Worm (Caenorhabditis elegans): ENCODE measurements around the gene rps-27.

DNA sequence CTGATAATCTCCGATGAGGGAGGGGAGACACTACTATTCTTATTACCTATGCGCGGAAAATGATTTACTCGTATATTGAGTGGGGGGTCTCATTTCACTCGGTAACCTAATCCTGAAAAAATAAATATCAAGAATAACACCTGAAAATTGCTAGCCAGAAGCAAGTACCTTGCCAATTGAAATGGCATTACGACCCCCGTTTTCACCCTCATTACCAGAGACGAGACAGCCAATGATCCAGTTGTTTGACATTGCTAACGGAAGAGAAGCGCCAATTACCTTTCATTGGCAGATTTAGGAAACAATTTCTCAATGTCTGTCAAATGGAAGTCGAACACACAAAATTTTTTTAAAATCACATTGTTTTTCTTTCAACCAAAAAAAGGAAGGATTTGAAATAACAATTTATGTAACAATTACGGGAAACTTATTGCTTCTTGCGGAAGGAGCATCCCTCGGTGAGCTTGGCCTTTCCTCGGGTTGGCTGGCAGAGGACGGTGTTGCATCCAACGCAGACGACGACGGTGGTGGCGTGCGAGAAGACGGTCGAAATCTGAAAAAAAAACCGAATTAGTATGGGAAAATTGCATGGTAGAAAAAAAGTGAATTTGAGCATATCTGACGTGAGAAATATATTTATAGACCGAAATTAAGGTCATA, 704 bp downstream of the rps-27 start:
- TF ChIP-seq unc-62 (GFP tag; optimal IDR thresholded peaks at IDR 0.05) (no peak), pha-4 (tag; optimal IDR thresholded peaks at IDR 0.05) (no peak), nhr-237 (tag; optimal IDR thresholded peaks at IDR 0.05) (no peak)

Data from whole organism, mixed stage, embryonic.